Worm (Caenorhabditis elegans): ENCODE data around the gene str-134.

The str-134 gene

ce11 chrV:712882-713281, 30.6 kb upstream of the str-134 start, which contains the start of gene cyp-33C11:
TSS of gene cyp-33C11 (minus strand) at chrV:712982.
- TF ChIP-seq tab-1 (GFP tag; IDR thresholded peaks at IDR 0.05) (no peak), ztf-29 (GFP tag; IDR thresholded peaks at IDR 0.05) (no peak), klf-2 (GFP tag; conservative IDR thresholded peaks at IDR 0.05) (no peak), cog-1 (tag; optimal IDR thresholded peaks at IDR 0.05) (no peak), T22C8.4 (GFP tag; IDR thresholded peaks at IDR 0.05) (no peak), ref-1 (GFP tag; conservative IDR thresholded peaks at IDR 0.05) (no peak), ztf-23 (GFP tag; IDR thresholded peaks at IDR 0.05) (no peak), med-1 (GFP tag; optimal IDR thresholded peaks at IDR 0.05; ENCODE audit: insufficient read depth) (no peak), flt-1 (GFP tag; IDR thresholded peaks at IDR 0.05) (no peak)

ce11 chrV:719731-720130, 23.7 kb upstream of the str-134 start, which contains the start of gene srbc-40:
TSS of gene srbc-40 (minus strand) at chrV:719831.
- no peak for TF ChIP-seq ref-1 (GFP tag; conservative IDR thresholded peaks at IDR 0.05)
- TF ChIP-seq ztf-23 (GFP tag; IDR thresholded peaks at IDR 0.05) = no peak
- TF ChIP-seq med-1 (GFP tag; optimal IDR thresholded peaks at IDR 0.05; ENCODE audit: insufficient read depth) = no peak
- no peak for TF ChIP-seq cog-1 (tag; optimal IDR thresholded peaks at IDR 0.05)
- no peak for TF ChIP-seq klf-2 (GFP tag; conservative IDR thresholded peaks at IDR 0.05)

DNA sequence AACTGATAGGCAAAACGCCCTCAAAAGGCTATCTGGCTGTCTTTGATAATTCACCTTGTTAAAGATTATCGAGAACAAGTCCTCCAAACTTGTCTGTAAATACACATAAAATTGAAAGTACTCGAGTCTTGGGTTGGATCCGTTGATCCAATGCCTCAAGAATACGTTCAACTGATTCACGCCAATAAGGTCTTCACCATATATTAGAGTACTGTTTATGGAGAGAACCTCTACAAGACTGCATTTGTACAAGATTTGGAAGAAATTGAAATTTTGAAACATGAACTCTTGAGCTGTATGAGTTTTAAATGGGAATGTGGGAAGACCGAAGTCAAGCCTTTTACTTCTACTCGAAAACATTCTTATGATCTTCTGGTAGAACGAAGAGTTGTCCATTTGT, 20.6 kb upstream of the str-134 start:
- TF ChIP-seq med-1 (GFP tag; optimal IDR thresholded peaks at IDR 0.05; ENCODE audit: insufficient read depth) = no peak
- TF ChIP-seq ztf-23 (GFP tag; IDR thresholded peaks at IDR 0.05) = no peak
- no peak for TF ChIP-seq ref-1 (GFP tag; conservative IDR thresholded peaks at IDR 0.05)
- no peak for TF ChIP-seq klf-2 (GFP tag; conservative IDR thresholded peaks at IDR 0.05)
- no peak for TF ChIP-seq flt-1 (GFP tag; IDR thresholded peaks at IDR 0.05)
- no peak for TF ChIP-seq ztf-29 (GFP tag; IDR thresholded peaks at IDR 0.05)
- no peak for TF ChIP-seq tab-1 (GFP tag; IDR thresholded peaks at IDR 0.05)
- TF ChIP-seq T22C8.4 (GFP tag; IDR thresholded peaks at IDR 0.05) = no peak
- TF ChIP-seq cog-1 (tag; optimal IDR thresholded peaks at IDR 0.05) = no peak

- TF ChIP-seq ref-1 (GFP tag; conservative IDR thresholded peaks at IDR 0.05) (no peak), flt-1 (GFP tag; IDR thresholded peaks at IDR 0.05) (peak; percentile 51; the same call in 1 of the 2 replicates)
These were observed 19.5 kb upstream of the str-134 start, which contains the start of gene fbxb-72 for ce11 chrV:723895-724352. TSS of gene fbxb-72 (minus strand) at chrV:723952.

DNA sequence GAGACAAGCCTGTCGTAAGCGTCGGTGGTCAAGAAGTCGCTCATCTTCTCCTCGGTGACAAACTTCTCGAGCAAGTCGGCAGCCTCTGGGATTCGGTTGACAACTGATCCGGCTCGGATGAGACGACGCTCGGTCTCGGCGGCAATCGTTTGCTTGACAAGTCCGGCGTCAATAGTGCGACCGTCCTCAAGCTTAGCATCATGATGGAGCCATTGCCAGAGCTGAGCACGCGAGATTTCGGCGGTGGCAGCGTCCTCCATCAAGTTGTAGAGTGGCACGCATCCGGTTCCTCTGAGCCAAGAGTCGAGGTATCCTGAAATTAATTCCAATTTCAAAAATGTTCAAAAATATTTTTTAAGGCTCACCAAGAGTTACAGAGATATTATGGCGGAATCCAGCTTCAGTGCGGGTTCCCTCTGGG, 19.0 kb upstream of the str-134 start:
- TF ChIP-seq med-1 (GFP tag; optimal IDR thresholded peaks at IDR 0.05; ENCODE audit: insufficient read depth) (no peak), tab-1 (GFP tag; IDR thresholded peaks at IDR 0.05) (no peak), T22C8.4 (GFP tag; IDR thresholded peaks at IDR 0.05) (no peak), ref-1 (GFP tag; conservative IDR thresholded peaks at IDR 0.05) (no peak), cog-1 (tag; optimal IDR thresholded peaks at IDR 0.05) (no peak), flt-1 (GFP tag; IDR thresholded peaks at IDR 0.05) (no peak), klf-2 (GFP tag; conservative IDR thresholded peaks at IDR 0.05) (no peak), ztf-23 (GFP tag; IDR thresholded peaks at IDR 0.05) (no peak), ztf-29 (GFP tag; IDR thresholded peaks at IDR 0.05) (no peak)

ce11 chrV:724946-725806, 18.3 kb upstream of the str-134 start:
- TF ChIP-seq T22C8.4 (GFP tag; IDR thresholded peaks at IDR 0.05) (no peak), flt-1 (GFP tag; IDR thresholded peaks at IDR 0.05) (0 out of 2 replicates have a peak, but pooled peaks have one; percentile 45)

ce11 chrV:725807-726572, 17.5 kb upstream of the str-134 start:
- no peak for TF ChIP-seq T22C8.4 (GFP tag; IDR thresholded peaks at IDR 0.05)
- no peak for TF ChIP-seq ztf-29 (GFP tag; IDR thresholded peaks at IDR 0.05)
- no peak for TF ChIP-seq ztf-23 (GFP tag; IDR thresholded peaks at IDR 0.05)
- no peak for TF ChIP-seq flt-1 (GFP tag; IDR thresholded peaks at IDR 0.05)
- no peak for TF ChIP-seq ref-1 (GFP tag; conservative IDR thresholded peaks at IDR 0.05)
- no peak for TF ChIP-seq tab-1 (GFP tag; IDR thresholded peaks at IDR 0.05)
- no peak for TF ChIP-seq klf-2 (GFP tag; conservative IDR thresholded peaks at IDR 0.05)
- TF ChIP-seq cog-1 (tag; optimal IDR thresholded peaks at IDR 0.05) = no peak
- TF ChIP-seq med-1 (GFP tag; optimal IDR thresholded peaks at IDR 0.05; ENCODE audit: insufficient read depth) = no peak

ce11 chrV:726573-727483, 16.6 kb upstream of the str-134 start:
- TF ChIP-seq flt-1 (GFP tag; IDR thresholded peaks at IDR 0.05) = no peak
